Fruit fly (Drosophila melanogaster): ENCODE measurements around the gene grass.

Gene grass

dm6 chr3R:27198883-27199780 lies 41.4 kb downstream of the grass start:
- no peak for TF ChIP-seq CG17801 (GFP tag; optimal IDR thresholded peaks at IDR 0.05; ENCODE audit: partially characterized antibody)

dm6 chr3R:27201538-27202281 lies 44.0 kb downstream of the grass start:
- no peak for TF ChIP-seq CG17801 (GFP tag; optimal IDR thresholded peaks at IDR 0.05; ENCODE audit: partially characterized antibody)

- no peak for TF ChIP-seq CG17801 (GFP tag; optimal IDR thresholded peaks at IDR 0.05; ENCODE audit: partially characterized antibody)
These were observed 44.6 kb downstream of the grass start for dm6 chr3R:27202330-27202729.

DNA sequence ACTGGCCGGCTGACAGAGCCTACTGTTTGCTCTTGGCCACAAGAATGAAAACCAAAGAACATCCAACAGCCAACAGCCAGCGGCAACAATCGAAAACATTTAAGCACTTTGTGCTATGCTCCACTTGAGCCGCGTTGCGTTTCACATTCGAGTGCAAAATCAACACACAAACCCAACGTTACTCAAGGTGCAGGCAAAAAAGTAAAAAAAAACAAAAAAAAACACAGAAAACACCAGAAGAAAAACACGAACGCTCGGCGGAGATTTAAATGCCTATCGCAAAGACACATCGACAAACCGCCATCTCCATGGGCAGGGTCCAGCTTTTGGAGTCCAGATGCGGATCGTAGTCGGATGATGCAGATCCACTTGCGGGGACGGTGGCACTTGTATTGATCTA lies 46.1 kb downstream of the grass start:
- TF ChIP-seq CG17801 (GFP tag; optimal IDR thresholded peaks at IDR 0.05; ENCODE audit: partially characterized antibody): no peak

DNA sequence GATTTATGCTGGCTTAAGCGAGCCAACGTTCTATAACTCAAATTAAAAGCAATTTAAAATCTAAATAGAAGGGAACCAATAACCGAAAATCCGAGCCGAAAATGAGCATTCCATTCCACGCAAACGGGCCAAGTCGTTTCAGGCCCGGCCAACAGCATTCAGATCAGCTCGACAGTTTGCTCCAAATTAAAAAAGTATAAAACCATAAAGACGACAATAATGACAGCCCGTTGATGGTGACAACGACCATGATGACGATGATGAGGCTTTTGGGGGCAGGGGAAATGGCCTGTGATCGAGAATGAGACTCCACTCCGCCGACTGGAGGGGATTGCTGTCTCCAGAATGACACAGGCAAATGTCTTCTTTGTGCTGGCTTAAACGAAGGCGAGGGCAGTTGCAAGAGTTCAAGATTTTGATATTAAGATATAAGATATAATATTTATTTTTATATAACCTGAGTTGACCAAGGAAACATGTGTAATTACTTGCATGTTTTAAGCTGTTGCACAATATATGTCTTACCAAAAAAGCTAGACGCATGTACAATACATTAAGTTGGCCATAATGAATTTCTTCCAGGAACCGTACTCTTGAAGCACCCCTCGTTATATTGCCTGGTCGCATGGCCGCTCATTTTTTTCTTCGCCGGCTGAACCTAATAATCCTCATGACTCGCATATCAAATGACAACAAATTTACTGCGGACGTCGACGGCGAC lies 47.1 kb downstream of the grass start:
- TF ChIP-seq CG17801 (GFP tag; optimal IDR thresholded peaks at IDR 0.05; ENCODE audit: partially characterized antibody): no peak

DNA sequence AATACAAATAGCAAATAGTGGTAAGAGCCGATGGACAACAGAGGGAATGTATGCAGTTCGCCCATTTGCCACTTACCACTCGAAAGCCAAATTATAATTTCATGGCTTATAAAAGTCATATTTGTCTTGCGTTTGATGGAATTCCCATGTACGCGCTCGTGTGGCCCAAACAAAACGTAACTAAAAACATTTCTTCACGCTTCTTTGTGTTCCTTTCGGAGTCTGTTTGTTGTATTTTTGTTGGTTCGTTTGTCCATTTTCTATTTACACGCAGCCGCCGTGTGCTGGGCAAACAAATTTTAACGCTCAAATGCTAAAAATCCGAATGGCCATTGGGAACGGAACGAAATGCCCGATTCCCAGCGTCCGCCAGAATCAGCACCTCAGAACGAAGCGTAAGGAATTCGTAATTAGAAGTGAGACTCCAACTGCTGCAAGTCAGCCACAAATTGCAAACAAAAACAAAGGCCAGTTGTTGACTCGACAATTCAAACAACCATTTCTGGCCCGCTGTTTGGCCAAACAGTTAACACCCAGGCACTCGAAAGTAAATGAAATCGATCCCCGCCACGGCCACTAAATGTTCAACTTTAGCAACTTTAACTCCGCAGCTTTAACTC lies 51.1 kb downstream of the grass start:
- TF ChIP-seq CG17801 (GFP tag; optimal IDR thresholded peaks at IDR 0.05; ENCODE audit: partially characterized antibody): no peak

Measured in ovary, adult (tissue).